Fruit fly (Drosophila melanogaster) whole organism, embryonic: ENCODE measurements around the gene CG42819.

Experiments
- Antp ChIP-seq: fragments of 200-800 bp; sonication (Bioruptor generic); optimal IDR thresholded peaks from 3 replicates; lab custom pipeline; 2016; ENCODE audit warnings: missing biosample characterization, missing genetic modification characterization
- CG10274 ChIP-seq: fragments of 200-800 bp; sonication (Bioruptor generic); optimal IDR thresholded peaks from 3 replicates; lab custom pipeline; 2017; ENCODE audit warnings: missing biosample characterization, mild to moderate bottlenecking, missing genetic modification characterization
- CG10543 ChIP-seq: fragments of 200-800 bp; sonication (Bioruptor generic); optimal IDR thresholded peaks from 3 replicates; lab custom pipeline; 2017; ENCODE audit warnings: missing biosample characterization, mild to moderate bottlenecking, missing genetic modification characterization, moderate library complexity
- CG10565 ChIP-seq: fragments of 200-800 bp; sonication (Bioruptor generic); optimal IDR thresholded peaks from 3 replicates; lab custom pipeline; 2016; ENCODE audit warnings: missing biosample characterization, mild to moderate bottlenecking, missing genetic modification characterization
- CG11247 ChIP-seq: fragments of 200-800 bp; sonication (Bioruptor generic); IDR thresholded peaks from 2 replicates; pipeline ENCODE4 v1.3.6; 2022; ENCODE audit warnings: missing biosample characterization, missing genetic modification characterization
- CG14965 ChIP-seq: fragments of 200-800 bp; sonication (Bioruptor generic); optimal IDR thresholded peaks from 2 replicates; lab custom pipeline; 2016; ENCODE audit warnings: missing biosample characterization, missing genetic modification characterization, borderline replicate concordance
- CG15011 ChIP-seq: fragments of 200-800 bp; sonication (Bioruptor generic); optimal IDR thresholded peaks from 3 replicates; lab custom pipeline; 2018; ENCODE audit warnings: missing biosample characterization, mild to moderate bottlenecking, missing genetic modification characterization
- CG17361 ChIP-seq: fragments of 200-800 bp; sonication (Bioruptor generic); IDR thresholded peaks from 3 replicates; pipeline ENCODE4 v1.3.6; 2022; ENCODE audit warnings: missing biosample characterization, missing genetic modification characterization
- CG30431 ChIP-seq: fragments of 200-800 bp; sonication (Bioruptor generic); optimal IDR thresholded peaks from 2 replicates; lab custom pipeline; 2017; ENCODE audit warnings: missing biosample characterization, missing genetic modification characterization
- CG32532 ChIP-seq: fragments of 200-800 bp; sonication (Bioruptor generic); IDR thresholded peaks from 2 replicates; pipeline ENCODE4 v1.3.6; 2022; ENCODE audit warnings: missing biosample characterization, missing genetic modification characterization
- CG3281 ChIP-seq: fragments of 200-800 bp; sonication (Bioruptor generic); optimal IDR thresholded peaks from 3 replicates; lab custom pipeline; 2017; ENCODE audit warnings: missing biosample characterization, mild to moderate bottlenecking, missing genetic modification characterization
- CG4360 ChIP-seq: fragments of 200-800 bp; sonication (Bioruptor generic); IDR thresholded peaks from 2 replicates; pipeline ENCODE4 v1.3.6; 2022; ENCODE audit warnings: missing biosample characterization, missing genetic modification characterization
- CG4707 ChIP-seq: fragments of 200-800 bp; sonication (Bioruptor generic); optimal IDR thresholded peaks from 2 replicates; lab custom pipeline; 2018; ENCODE audit warnings: missing biosample characterization, mild to moderate bottlenecking, missing genetic modification characterization, moderate library complexity
- CG6689 ChIP-seq: fragments of 200-800 bp; sonication (Bioruptor generic); IDR thresholded peaks from 2 replicates; pipeline ENCODE4 v1.3.6; 2022; ENCODE audit warnings: missing biosample characterization, missing genetic modification characterization
- CG7372 ChIP-seq: fragments of 200-800 bp; sonication (Bioruptor generic); IDR thresholded peaks from 2 replicates; pipeline ENCODE4 v1.3.6; 2022; ENCODE audit warnings: missing biosample characterization, missing genetic modification characterization
- CG7987 ChIP-seq: fragments of 200-800 bp; sonication (Bioruptor generic); optimal IDR thresholded peaks from 2 replicates; lab custom pipeline; 2018; ENCODE audit warnings: missing biosample characterization, mild to moderate bottlenecking, missing genetic modification characterization, moderate library complexity
- CG9876 ChIP-seq: fragments of 200-800 bp; sonication (Bioruptor generic); optimal IDR thresholded peaks from 2 replicates; lab custom pipeline; 2016; ENCODE audit warnings: missing biosample characterization, missing genetic modification characterization
- CG9932 ChIP-seq: fragments of 200-800 bp; sonication (Bioruptor generic); IDR thresholded peaks from 2 replicates; pipeline ENCODE4 v1.3.6; 2022; ENCODE audit warnings: missing biosample characterization, missing genetic modification characterization
- CoRest ChIP-seq: fragments of 200-800 bp; sonication (Bioruptor generic); optimal IDR thresholded peaks from 3 replicates; lab custom pipeline; 2018; ENCODE audit warnings: missing biosample characterization, mild to moderate bottlenecking, missing genetic modification characterization, moderate library complexity
- D19A ChIP-seq: fragments of 200-800 bp; optimal IDR thresholded peaks from 3 replicates; lab custom pipeline; 2019; ENCODE audit warnings: missing biosample characterization, mild to moderate bottlenecking, missing genetic modification characterization, moderate library complexity
- Fer3 ChIP-seq: fragments of 200-800 bp; sonication (Bioruptor generic); optimal IDR thresholded peaks from 2 replicates; lab custom pipeline; 2018; ENCODE audit warnings: missing biosample characterization, mild to moderate bottlenecking, missing genetic modification characterization, moderate library complexity
- GATAe ChIP-seq: fragments of 200-800 bp; sonication (Bioruptor generic); conservative IDR thresholded peaks from 2 replicates; pipeline ENCODE4 v1.3.6; 2022; ENCODE audit warnings: missing biosample characterization, missing genetic modification characterization
- Gsc ChIP-seq: fragments of 200-800 bp; sonication (Bioruptor generic); IDR thresholded peaks from 2 replicates; pipeline ENCODE4 v1.3.6; 2022; ENCODE audit warnings: missing biosample characterization, missing genetic modification characterization
- Hr51 ChIP-seq, 2 experiments: fragments of 200-800 bp; sonication (Bioruptor generic); optimal IDR thresholded peaks; 2 replicates in 1 of 2; 3 replicates in 1 of 2; lab custom pipeline; 2016 to 2018; ENCODE audit warnings: missing biosample characterization in 2 of 2, missing genetic modification characterization in 2 of 2, mild to moderate bottlenecking in 1 of 2, moderate library complexity in 1 of 2
- NC2α ChIP-seq: fragments of 200-800 bp; sonication (Bioruptor generic); optimal IDR thresholded peaks from 2 replicates; lab custom pipeline; 2016; ENCODE audit warnings: missing biosample characterization, missing genetic modification characterization
- PHDP ChIP-seq: fragments of 200-800 bp; sonication (Bioruptor generic); optimal IDR thresholded peaks from 3 replicates; lab custom pipeline; 2018; ENCODE audit warnings: missing biosample characterization, mild to moderate bottlenecking, missing genetic modification characterization, moderate library complexity
- Poxn ChIP-seq: fragments of 200-800 bp; sonication (Bioruptor generic); IDR thresholded peaks from 2 replicates; pipeline ENCODE4 v1.3.6; 2022; ENCODE audit warnings: missing biosample characterization, missing genetic modification characterization
- Rfx ChIP-seq: fragments of 200-800 bp; sonication (Bioruptor generic); IDR thresholded peaks from 2 replicates; pipeline ENCODE4 v1.3.6; 2022; ENCODE audit warnings: missing biosample characterization, missing genetic modification characterization
- Sox102F ChIP-seq: fragments of 200-800 bp; sonication (Bioruptor generic); optimal IDR thresholded peaks from 2 replicates; lab custom pipeline; 2018; ENCODE audit warnings: missing biosample characterization, mild to moderate bottlenecking, missing genetic modification characterization, moderate library complexity
- Sry-β ChIP-seq: fragments of 200-800 bp; sonication (Bioruptor generic); optimal IDR thresholded peaks from 2 replicates; lab custom pipeline; 2018; ENCODE audit warnings: missing biosample characterization, mild to moderate bottlenecking, missing genetic modification characterization, moderate library complexity
- TFAM ChIP-seq: fragments of 200-800 bp; sonication (Bioruptor generic); optimal IDR thresholded peaks from 2 replicates; lab custom pipeline; 2017; ENCODE audit warnings: missing biosample characterization, missing genetic modification characterization, inconsistent platforms
- cad ChIP-seq: fragments of >200 bp; optimal IDR thresholded peaks from 2 replicates; lab custom pipeline; 2017; ENCODE audit warnings: missing biosample characterization, missing genetic modification characterization
- chif ChIP-seq, 2 experiments: fragments of 200-800 bp; sonication (Bioruptor generic); optimal IDR thresholded peaks; 3 replicates each; lab custom pipeline; 2016; ENCODE audit warnings: missing biosample characterization in 2 of 2, missing genetic modification characterization in 2 of 2
- ci ChIP-seq: fragments of 200-800 bp; sonication (Bioruptor generic); IDR thresholded peaks from 3 replicates; pipeline ENCODE4 v1.3.6; 2022; ENCODE audit warnings: missing biosample characterization, missing genetic modification characterization
- crp ChIP-seq, 2 experiments: fragments of 200-800 bp; sonication (Bioruptor generic); optimal IDR thresholded peaks; 2 replicates in 1 of 2; 3 replicates in 1 of 2; lab custom pipeline; 2017; ENCODE audit warnings: missing biosample characterization in 2 of 2, missing genetic modification characterization in 2 of 2, mild to moderate bottlenecking in 1 of 2, moderate library complexity in 1 of 2
- cwo ChIP-seq: fragments of 200-800 bp; sonication (Bioruptor generic); optimal IDR thresholded peaks from 3 replicates; lab custom pipeline; 2017; ENCODE audit warnings: missing biosample characterization, missing genetic modification characterization, mild to moderate bottlenecking, moderate library complexity, missing genetic modification reagents
- da ChIP-seq: fragments of 200-800 bp; sonication (Bioruptor generic); optimal IDR thresholded peaks from 2 replicates; lab custom pipeline; 2016; ENCODE audit warnings: missing biosample characterization, missing genetic modification characterization
- disco-r ChIP-seq: fragments of 200-800 bp; sonication (Bioruptor generic); optimal IDR thresholded peaks from 2 replicates; lab custom pipeline; 2016; ENCODE audit warnings: missing biosample characterization, missing genetic modification characterization
- ems ChIP-seq: fragments of 200-800 bp; sonication (Bioruptor generic); optimal IDR thresholded peaks from 3 replicates; lab custom pipeline; 2016; ENCODE audit warnings: missing biosample characterization, missing genetic modification characterization
- fd96Cb ChIP-seq: fragments of 200-800 bp; sonication (Bioruptor generic); optimal IDR thresholded peaks from 2 replicates; lab custom pipeline; 2018; ENCODE audit warnings: missing biosample characterization, mild to moderate bottlenecking, missing genetic modification characterization, moderate library complexity
- gsb-n ChIP-seq: fragments of 200-800 bp; sonication (Bioruptor generic); optimal IDR thresholded peaks from 3 replicates; lab custom pipeline; 2018; ENCODE audit warnings: missing biosample characterization, mild to moderate bottlenecking, missing genetic modification characterization
- jumu ChIP-seq: fragments of 200-800 bp; sonication (Bioruptor generic); optimal IDR thresholded peaks from 3 replicates; lab custom pipeline; 2016; ENCODE audit warnings: missing biosample characterization, missing genetic modification characterization
- klu ChIP-seq: fragments of 200-800 bp; sonication (Bioruptor generic); IDR thresholded peaks from 2 replicates; pipeline ENCODE4 v1.3.6; 2022; ENCODE audit warnings: missing biosample characterization, missing genetic modification characterization
- lola ChIP-seq, 3 experiments: fragments of >200 bp in 2 of 3; fragments of 200-800 bp in 1 of 3; sonication (Bioruptor generic) in 1 of 3; optimal IDR thresholded peaks; 2 replicates each; lab custom pipeline; 2017 to 2019; ENCODE audit warnings: missing biosample characterization in 3 of 3, missing genetic modification characterization in 3 of 3, mild to moderate bottlenecking in 1 of 3, moderate library complexity in 1 of 3
- nerfin-1 ChIP-seq: fragments of 200-800 bp; sonication (Bioruptor generic); optimal IDR thresholded peaks from 3 replicates; lab custom pipeline; 2019; ENCODE audit warnings: missing biosample characterization, mild to moderate bottlenecking, missing genetic modification characterization, moderate library complexity
- nerfin-2 ChIP-seq: fragments of 200-800 bp; sonication (Bioruptor generic); IDR thresholded peaks from 2 replicates; pipeline ENCODE4 v1.3.6; 2022; ENCODE audit warnings: missing biosample characterization, missing genetic modification characterization; ENCODE audit not compliant: partially characterized antibody
- otp ChIP-seq: fragments of 200-800 bp; sonication (Bioruptor generic); IDR thresholded peaks from 3 replicates; pipeline ENCODE4, ENCODE4 v1.3.6; 2022; ENCODE audit warnings: missing biosample characterization, missing genetic modification characterization
- sens ChIP-seq: fragments of 200-800 bp; sonication (Bioruptor generic); peaks from one replicate; lab custom pipeline; 2016; ENCODE audit warnings: missing biosample characterization, missing genetic modification characterization
- sob ChIP-seq: fragments of 200-800 bp; sonication (Bioruptor generic); IDR thresholded peaks from 2 replicates; pipeline ENCODE4 v1.3.6; 2022; ENCODE audit warnings: missing biosample characterization, missing genetic modification characterization
- twi ChIP-seq: fragments of 200-800 bp; optimal IDR thresholded peaks from 2 replicates; lab custom pipeline; 2019; ENCODE audit warnings: missing biosample characterization, mild to moderate bottlenecking, missing genetic modification characterization, moderate library complexity
- unpg ChIP-seq: fragments of 200-800 bp; sonication (Bioruptor generic); optimal IDR thresholded peaks from 3 replicates; lab custom pipeline; 2018; ENCODE audit warnings: missing biosample characterization, mild to moderate bottlenecking, missing genetic modification characterization, moderate library complexity
- vfl ChIP-seq: fragments of 200-800 bp; sonication (Bioruptor generic); optimal IDR thresholded peaks from 2 replicates; lab custom pipeline; 2016; ENCODE audit warnings: missing biosample characterization, missing genetic modification characterization

The CG42819 gene

dm6 chr2L:8374235-8374634, 14.9 kb downstream of the CG42819 start, which contains the start of gene Wdr82 (continued):
- TF ChIP-seq CG9876 (GFP tag; lab: Kevin White, UChicago) (no peak), CG30431 (GFP tag; lab: Kevin White, UChicago) (no peak), cwo (GFP tag; lab: Kevin White, UChicago) (no peak), Fer3 (tag; lab: Kevin White, UChicago) (no peak), Antp (GFP tag; lab: Kevin White, UChicago) (no peak), gsb-n (tag; lab: Kevin White, UChicago) (no peak), sob (GFP tag; lab: Robert Waterston, UW) (no peak), Sox102F (no peak), CG10565 (GFP tag; lab: Kevin White, UChicago) (no peak), CG11247 (GFP tag; lab: Robert Waterston, UW) (no peak), GATAe (no peak), Poxn (no peak), disco-r (GFP tag; lab: Kevin White, UChicago) (no peak), twi (tag; lab: Kevin White, UChicago) (no peak), CoRest (tag; lab: Kevin White, UChicago) (no peak), Sry-β (GFP tag; lab: Kevin White, UChicago) (no peak), CG4707 (GFP tag; lab: Kevin White, UChicago) (no peak), jumu (no peak), sens (GFP tag; lab: Kevin White, UChicago) (peak; percentile 82), otp (GFP tag; lab: Robert Waterston, UW) (no peak), unpg (GFP tag; lab: Kevin White, UChicago) (no peak), da (no peak), CG32532 (GFP tag; lab: Robert Waterston, UW) (no peak), CG9932 (GFP tag; lab: Robert Waterston, UW) (no peak), Rfx (GFP tag; lab: Robert Waterston, UW) (no peak), CG7987 (GFP tag; lab: Kevin White, UChicago) (no peak), nerfin-1 (tag; lab: Kevin White, UChicago) (no peak), CG4360 (GFP tag; lab: Robert Waterston, UW) (no peak), CG15011 (GFP tag; lab: Kevin White, UChicago) (no peak), CG10543 (GFP tag; lab: Kevin White, UChicago) (no peak), ci (no peak), ems (GFP tag; lab: Kevin White, UChicago) (no peak), CG17361 (GFP tag; lab: Robert Waterston, UW) (no peak), CG3281 (no peak), Hr51 (GFP tag; optimal IDR thresholded peaks at IDR 0.05; lab: Kevin White, UChicago) (no peak), vfl (GFP tag; lab: Kevin White, UChicago) (no peak), nerfin-2 (peak; percentile 76; the same call in 1 of the 2 replicates), chif (GFP tag; optimal IDR thresholded peaks at IDR 0.05; lab: Kevin White, UChicago) (no peak), CG14965 (GFP tag; lab: Kevin White, UChicago) (no peak), PHDP (no peak), D19A (tag; lab: Kevin White, UChicago) (no peak), lola (GFP tag; optimal IDR thresholded peaks at IDR 0.05; lab: Kevin White, UChicago) (no peak), CG6689 (GFP tag; lab: Robert Waterston, UW) (no peak), CG7372 (GFP tag; lab: Robert Waterston, UW) (no peak), TFAM (no peak), CG10274 (GFP tag; lab: Kevin White, UChicago) (no peak), crp (GFP tag; optimal IDR thresholded peaks at IDR 0.05; lab: Kevin White, UChicago) (peak in 1 of 2 experiments; percentile 8), klu (GFP tag; lab: Robert Waterston, UW) (no peak), fd96Cb (tag; lab: Kevin White, UChicago) (no peak), Gsc (GFP tag; lab: Robert Waterston, UW) (no peak), cad (no peak), NC2α (GFP tag; lab: Kevin White, UChicago) (no peak)
